Fruit fly (Drosophila melanogaster): ENCODE data around the gene Vha68-3.

- TF ChIP-seq CG14655 (GFP tag; optimal IDR thresholded peaks at IDR 0.05), result no peak
- peak; percentile 42 for TF ChIP-seq CG17806 (tag; optimal IDR thresholded peaks at IDR 0.05)
- TF ChIP-seq CG9948 (tag; optimal IDR thresholded peaks at IDR 0.05), result no peak
Observed at dm6 chr2L:13018992-13019484, 40.5 kb downstream of the Vha68-3 start, which contains the start of gene Ube4B.

Measured in whole organism, pupa.